Worm (Caenorhabditis elegans) whole organism, L1 larva: ENCODE measurements around the gene col-142.
A peak's percentile ranks its signal among the peaks of the same experiment; 100 is the strongest.

ENCODE experiments used
- C16A3.4 ChIP-seq: fragments of 150-350 bp; optimal IDR thresholded peaks from 2 replicates; lab custom pipeline; 2014; ENCODE audit warnings: missing biosample characterization, missing genetic modification characterization
- C34B4.2 ChIP-seq: sonication (generic microtip); optimal IDR thresholded peaks from 2 replicates; lab custom pipeline; 2017; ENCODE audit warnings: mild to moderate bottlenecking, missing genetic modification characterization, missing compliant biosample characterization
- F16B12.6 ChIP-seq: fragments of 150-350 bp; optimal IDR thresholded peaks from 2 replicates; lab custom pipeline; 2014; ENCODE audit warnings: missing biosample characterization, missing genetic modification characterization
- Y116A8C.19 ChIP-seq: sonication (generic microtip); optimal IDR thresholded peaks from 2 replicates; lab custom pipeline; 2016; ENCODE audit warnings: missing compliant biosample characterization, missing genetic modification characterization, borderline replicate concordance
- aha-1 ChIP-seq: fragments of 150-350 bp; optimal IDR thresholded peaks from 2 replicates; lab custom pipeline; 2014; ENCODE audit warnings: missing biosample characterization, missing genetic modification characterization
- ama-1 ChIP-seq: fragments of 150-350 bp; optimal IDR thresholded peaks from 2 replicates; lab custom pipeline; 2014
- blmp-1 ChIP-seq: fragments of 150-350 bp; optimal IDR thresholded peaks from 2 replicates; lab custom pipeline; 2014; ENCODE audit warnings: missing biosample characterization, missing genetic modification characterization
- ceh-8 ChIP-seq: fragments of 200-800 bp; sonication (Bioruptor generic); optimal IDR thresholded peaks from 2 replicates; lab custom pipeline; 2018; ENCODE audit warnings: mild to moderate bottlenecking, missing genetic modification characterization, moderate library complexity, missing compliant biosample characterization
- dpl-1 ChIP-seq, 3 experiments: fragments of 150-350 bp in 2 of 3; sonication (generic microtip) in 1 of 3; optimal IDR thresholded peaks; 2 replicates each; lab custom pipeline; 2014 to 2017; ENCODE audit warnings: missing biosample characterization in 3 of 3, missing genetic modification characterization in 3 of 3, missing genetic modification reagents in 3 of 3
- efl-1 ChIP-seq, 4 experiments: fragments of 150-350 bp; optimal IDR thresholded peaks in 3 of 4; peaks in 1 of 4; 1 replicate in 1 of 4; 2 replicates in 3 of 4; lab custom pipeline; 2014; ENCODE audit warnings: missing biosample characterization in 2 of 4, missing genetic modification characterization in 2 of 4, missing genetic modification reagents in 2 of 4
- efl-3 ChIP-seq: fragments of 200-800 bp; sonication (Bioruptor generic); optimal IDR thresholded peaks from 2 replicates; lab custom pipeline; 2018; ENCODE audit warnings: mild to moderate bottlenecking, missing genetic modification characterization, missing compliant biosample characterization
- egl-27 ChIP-seq, 2 experiments: fragments of 150-350 bp in 1 of 2; sonication (generic microtip); optimal IDR thresholded peaks; 3 replicates each; lab custom pipeline; 2017 to 2018; ENCODE audit warnings: missing biosample characterization in 2 of 2, missing genetic modification characterization in 2 of 2, missing genetic modification reagents in 2 of 2
- elt-2 ChIP-seq: sonication (generic microtip); optimal IDR thresholded peaks from 2 replicates; lab custom pipeline; 2016; ENCODE audit warnings: missing genetic modification characterization, mild to moderate bottlenecking, inconsistent platforms, missing compliant biosample characterization, missing genetic modification reagents
- fkh-8 ChIP-seq: sonication (generic microtip); optimal IDR thresholded peaks from 2 replicates; lab custom pipeline; 2016; ENCODE audit warnings: mild to moderate bottlenecking, missing genetic modification characterization, missing compliant biosample characterization
- fos-1 ChIP-seq: fragments of 150-350 bp; optimal IDR thresholded peaks from 2 replicates; lab custom pipeline; 2014; ENCODE audit warnings: missing biosample characterization, missing genetic modification characterization
- hlh-17 ChIP-seq: fragments of 200-800 bp; sonication (Bioruptor generic); optimal IDR thresholded peaks from 2 replicates; lab custom pipeline; 2018; ENCODE audit warnings: missing genetic modification characterization, mild to moderate bottlenecking, missing compliant biosample characterization, moderate library complexity, borderline replicate concordance
- lin-15B ChIP-seq: fragments of 150-350 bp; sonication (generic microtip); optimal IDR thresholded peaks from 3 replicates; lab custom pipeline; 2014; ENCODE audit warnings: missing biosample characterization, missing genetic modification characterization
- lin-35 ChIP-seq, 2 experiments: fragments of 150-350 bp; optimal IDR thresholded peaks; 2 replicates each; lab custom pipeline; 2014; ENCODE audit warnings: missing biosample characterization in 2 of 2, missing genetic modification characterization in 2 of 2, missing genetic modification reagents in 2 of 2
- lin-39 ChIP-seq: fragments of 150-350 bp; optimal IDR thresholded peaks from 2 replicates; lab custom pipeline; 2014; ENCODE audit warnings: missing biosample characterization, missing genetic modification reagents, missing genetic modification characterization
- lsy-2 ChIP-seq, 2 experiments: fragments of 150-350 bp; optimal IDR thresholded peaks; 2 replicates each; lab custom pipeline; 2014; ENCODE audit warnings: missing biosample characterization in 2 of 2, missing genetic modification characterization in 2 of 2
- mdl-1 ChIP-seq, 2 experiments: fragments of 150-350 bp; optimal IDR thresholded peaks; 2 replicates each; lab custom pipeline; 2014 to 2017; ENCODE audit warnings: missing biosample characterization in 2 of 2, missing genetic modification characterization in 2 of 2, inconsistent platforms in 1 of 2
- mef-2 ChIP-seq: fragments of 150-350 bp; optimal IDR thresholded peaks from 2 replicates; lab custom pipeline; 2014; ENCODE audit warnings: missing biosample characterization, missing genetic modification characterization
- mep-1 ChIP-seq: fragments of 150-350 bp; optimal IDR thresholded peaks from 2 replicates; lab custom pipeline; 2014; ENCODE audit warnings: missing biosample characterization, missing genetic modification characterization
- nhr-11 ChIP-seq: fragments of 150-350 bp; optimal IDR thresholded peaks from 2 replicates; lab custom pipeline; 2014; ENCODE audit warnings: missing biosample characterization, missing genetic modification characterization
- nhr-19 ChIP-seq: fragments of 200-800 bp; sonication (Bioruptor generic); conservative IDR thresholded peaks from 2 replicates; pipeline ENCODE4 v1.3.6; 2022; ENCODE audit warnings: missing genetic modification characterization, missing compliant biosample characterization
- nhr-20 ChIP-seq: sonication (generic microtip); optimal IDR thresholded peaks from 2 replicates; lab custom pipeline; 2016; ENCODE audit warnings: mild to moderate bottlenecking, missing genetic modification characterization, missing compliant biosample characterization
- nhr-71 ChIP-seq: sonication (generic microtip); optimal IDR thresholded peaks from 2 replicates; lab custom pipeline; 2016; ENCODE audit warnings: mild to moderate bottlenecking, missing genetic modification characterization, moderate library complexity, missing compliant biosample characterization
- nhr-90 ChIP-seq: sonication (generic microtip); optimal IDR thresholded peaks from 2 replicates; lab custom pipeline; 2016; ENCODE audit warnings: mild to moderate bottlenecking, missing genetic modification characterization, missing compliant biosample characterization; ENCODE audit not compliant: poor library complexity
- pag-3 ChIP-seq: sonication (generic microtip); optimal IDR thresholded peaks from 2 replicates; lab custom pipeline; 2017; ENCODE audit warnings: missing genetic modification characterization, mild to moderate bottlenecking, missing compliant biosample characterization, antibody characterized with exemption, borderline replicate concordance; ENCODE audit not compliant: insufficient read depth
- pax-3 ChIP-seq: fragments of 200-800 bp; sonication (Bioruptor generic); optimal IDR thresholded peaks from 2 replicates; lab custom pipeline; 2018; ENCODE audit warnings: mild to moderate bottlenecking, missing genetic modification characterization, moderate library complexity, missing compliant biosample characterization
- pqm-1 ChIP-seq: sonication (generic microtip); optimal IDR thresholded peaks from 3 replicates; lab custom pipeline; 2017; ENCODE audit warnings: missing biosample characterization, missing genetic modification characterization
- sox-4 ChIP-seq: sonication (generic microtip); optimal IDR thresholded peaks from 2 replicates; lab custom pipeline; 2016; ENCODE audit warnings: missing genetic modification characterization, missing compliant biosample characterization
- sptf-1 ChIP-seq: fragments of 150-350 bp; optimal IDR thresholded peaks from 2 replicates; lab custom pipeline; 2014; ENCODE audit warnings: missing biosample characterization, missing genetic modification characterization
- xbp-1 ChIP-seq: sonication (generic microtip); optimal IDR thresholded peaks from 2 replicates; lab custom pipeline; 2016; ENCODE audit warnings: missing genetic modification characterization, missing compliant biosample characterization
- zag-1 ChIP-seq: fragments of 150-350 bp; optimal IDR thresholded peaks from 2 replicates; lab custom pipeline; 2014; ENCODE audit warnings: missing biosample characterization, missing genetic modification characterization
- ztf-11 ChIP-seq, 2 experiments: sonication (generic microtip); optimal IDR thresholded peaks; 2 replicates each; lab custom pipeline; 2016 to 2017; ENCODE audit warnings: missing genetic modification characterization in 2 of 2, missing biosample characterization in 1 of 2, missing compliant biosample characterization in 1 of 2
- ztf-4 ChIP-seq: fragments of 150-350 bp; optimal IDR thresholded peaks from 2 replicates; lab custom pipeline; 2014; ENCODE audit warnings: missing biosample characterization, missing genetic modification characterization

col-142 gene

ce11 chrV:6821509-6821908 lies 9.5 kb upstream of the col-142 start, which contains the start of gene T15B7.8:
TSS of gene T15B7.8 (plus strand) at chrV:6821809.
- TF ChIP-seq pax-3 (tag; lab: Kevin White, UChicago) (no peak), ztf-11 (tag; optimal IDR thresholded peaks at IDR 0.05; lab: Kevin White, UChicago) (no peak), fkh-8 (tag; lab: Kevin White, UChicago) (no peak)

ce11 chrV:6823432-6823831 lies 7.5 kb upstream of the col-142 start:
- peak in 1 of 2 experiments; percentile 10 for TF ChIP-seq lin-35 (GFP tag; optimal IDR thresholded peaks at IDR 0.05; lab: Kevin White, UChicago)
- no peak for TF ChIP-seq dpl-1 (GFP tag; optimal IDR thresholded peaks at IDR 0.05; lab: Kevin White, UChicago)
- no peak for TF ChIP-seq fos-1 (tag; lab: Kevin White, UChicago)
- peak; percentile 6 for TF ChIP-seq nhr-20 (tag; lab: Kevin White, UChicago)
- peak; percentile 89 for TF ChIP-seq elt-2 (tag; lab: Kevin White, UChicago)
- no peak for TF ChIP-seq nhr-90
- TF ChIP-seq xbp-1 (tag; lab: Kevin White, UChicago) = no peak
- TF ChIP-seq efl-1 (optimal IDR thresholded peaks at IDR 0.05; lab: Kevin White, UChicago) = no peak
- TF ChIP-seq efl-1 (GFP tag; optimal IDR thresholded peaks at IDR 0.05 in 1 of 2; lab: Kevin White, UChicago) = no peak

DNA sequence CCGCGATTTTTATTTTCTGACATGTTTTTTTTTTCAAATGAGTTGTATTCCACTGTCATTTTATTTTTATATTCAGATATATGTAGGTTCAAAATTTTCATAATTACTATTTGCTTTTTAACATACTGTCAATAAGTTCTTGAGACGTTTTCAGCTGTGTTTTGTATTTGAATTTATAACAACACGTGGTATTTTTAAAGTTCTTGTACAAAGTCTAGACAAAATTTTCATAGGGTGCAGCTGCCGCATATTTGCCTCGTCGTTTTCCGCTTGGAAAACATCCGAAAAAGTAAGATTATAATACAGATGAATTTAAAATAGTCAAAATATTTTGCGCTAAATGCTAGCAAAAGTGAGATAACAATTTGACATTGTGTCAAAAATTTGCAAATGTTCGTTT lies 2.2 kb upstream of the col-142 start, which contains the start of gene dmsr-15:
Gene dmsr-15 (minus strand): TSS at position 101 of the 400 bp plus-strand sequence.
- TF ChIP-seq pqm-1 (tag; lab: Kevin White, UChicago) (no peak), pag-3 (no peak), Y116A8C.19 (no peak), zag-1 (tag; lab: Kevin White, UChicago) (no peak), sox-4 (tag; lab: Kevin White, UChicago) (no peak), efl-1 (optimal IDR thresholded peaks at IDR 0.05; lab: Kevin White, UChicago) (no peak), efl-1 (GFP tag; optimal IDR thresholded peaks at IDR 0.05 in 1 of 2; lab: Kevin White, UChicago) (no peak), nhr-71 (tag; lab: Kevin White, UChicago) (no peak), blmp-1 (tag; lab: Kevin White, UChicago) (no peak), ama-1 (lab: Kevin White, UChicago) (no peak), mep-1 (tag; lab: Kevin White, UChicago) (no peak), nhr-19 (GFP tag; lab: Robert Waterston, UW) (no peak), egl-27 (tag; optimal IDR thresholded peaks at IDR 0.05; lab: Kevin White, UChicago) (no peak), sptf-1 (tag; lab: Kevin White, UChicago) (no peak)

DNA sequence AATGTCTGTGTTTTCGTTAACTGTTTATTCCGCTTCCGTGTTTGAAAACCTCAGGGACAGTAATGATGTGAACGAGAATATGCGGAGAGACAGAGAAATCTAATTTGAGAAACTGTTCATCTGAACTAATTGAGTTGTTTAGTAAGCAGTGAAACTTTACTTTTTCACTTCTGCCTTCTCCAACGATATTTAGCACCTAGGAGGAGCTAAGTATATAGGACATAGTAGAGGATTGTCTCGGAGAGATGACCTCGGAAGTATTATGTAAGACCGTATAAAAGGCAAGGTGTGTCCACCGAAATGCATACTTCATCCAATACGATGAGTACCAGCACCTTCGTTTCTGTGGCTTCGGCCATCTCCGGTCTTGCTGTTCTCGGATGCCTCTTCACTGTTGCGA lies 1.6 kb upstream of the col-142 start, which contains the start of gene col-141:
Gene col-141 (plus strand): TSS at position 301 of the 400 bp plus-strand sequence.
- no peak for TF ChIP-seq mef-2 (tag; lab: Kevin White, UChicago)
- TF ChIP-seq C16A3.4 = no peak
- TF ChIP-seq lin-39 = no peak
- no peak for TF ChIP-seq F16B12.6 (tag; lab: Kevin White, UChicago)
- no peak for TF ChIP-seq lsy-2 (tag; optimal IDR thresholded peaks at IDR 0.05; lab: Kevin White, UChicago)
- TF ChIP-seq efl-1 (optimal IDR thresholded peaks at IDR 0.05; lab: Kevin White, UChicago) = no peak
- peak in 1 of 2 experiments; percentile 9 for TF ChIP-seq efl-1 (GFP tag; optimal IDR thresholded peaks at IDR 0.05 in 1 of 2; lab: Kevin White, UChicago)
- no peak for TF ChIP-seq hlh-17 (GFP tag; lab: Kevin White, UChicago)

DNA sequence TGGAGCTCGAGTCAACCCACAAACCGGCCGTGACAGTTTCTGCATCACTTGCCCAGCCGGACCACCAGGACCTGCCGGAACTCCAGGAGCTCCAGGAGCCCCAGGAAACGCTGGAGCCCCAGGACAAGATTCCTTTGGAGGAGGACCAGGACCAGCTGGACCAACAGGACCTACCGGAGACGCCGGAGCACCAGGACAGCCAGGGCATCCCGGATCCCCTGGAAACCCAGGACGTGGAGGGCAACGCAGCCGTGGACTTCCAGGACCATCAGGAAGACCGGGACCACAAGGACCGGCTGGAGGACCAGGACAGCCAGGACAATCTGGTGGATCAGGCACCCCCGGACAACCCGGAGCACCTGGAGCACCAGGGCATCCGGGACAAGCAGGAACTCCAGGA lies 902 bp upstream of the col-142 start:
- TF ChIP-seq ceh-8 (GFP tag; lab: Kevin White, UChicago) (peak; percentile 45), nhr-71 (tag; lab: Kevin White, UChicago) (no peak), aha-1 (tag; lab: Kevin White, UChicago) (no peak), xbp-1 (tag; lab: Kevin White, UChicago) (no peak)

- TF ChIP-seq nhr-11 (tag; lab: Kevin White, UChicago) (no peak), nhr-19 (GFP tag; lab: Robert Waterston, UW) (no peak), ztf-4 (tag; lab: Kevin White, UChicago) (no peak), C34B4.2 (tag; lab: Kevin White, UChicago) (no peak), efl-3 (no peak), nhr-90 (no peak), lin-15B (tag; lab: Kevin White, UChicago) (no peak), nhr-20 (tag; lab: Kevin White, UChicago) (no peak), pax-3 (tag; lab: Kevin White, UChicago) (no peak), mdl-1 (tag; optimal IDR thresholded peaks at IDR 0.05; lab: Kevin White, UChicago) (no peak)
Observed at ce11 chrV:6831539-6831938, 562 bp downstream of the col-142 start.
